Worm (Caenorhabditis elegans) whole organism, early embryonic: Measurements from ENCODE around the gene mks-1.

Experiments
- B0310.2 ChIP-seq: sonication (generic microtip); optimal IDR thresholded peaks from 2 replicates; lab custom pipeline; 2016; ENCODE audit warnings: mild to moderate bottlenecking, missing genetic modification characterization, missing compliant biosample characterization
- F13C5.2 ChIP-seq: sonication (generic microtip); optimal IDR thresholded peaks from 2 replicates; lab custom pipeline; 2017; ENCODE audit warnings: mild to moderate bottlenecking, missing genetic modification characterization, inconsistent platforms, missing compliant biosample characterization
- aly-1 ChIP-seq: sonication (generic microtip); optimal IDR thresholded peaks from 2 replicates; lab custom pipeline; 2016; ENCODE audit warnings: missing genetic modification characterization, missing compliant biosample characterization
- ama-1 ChIP-seq: fragments of 150-350 bp; optimal IDR thresholded peaks from 2 replicates; lab custom pipeline; 2014
- ceh-13 ChIP-seq: fragments of 200-800 bp; sonication (Bioruptor generic); optimal IDR thresholded peaks from 2 replicates; lab custom pipeline; 2018; ENCODE audit warnings: mild to moderate bottlenecking, missing genetic modification characterization, missing compliant biosample characterization
- ceh-36 ChIP-seq: sonication (generic microtip); optimal IDR thresholded peaks from 2 replicates; lab custom pipeline; 2016; ENCODE audit warnings: missing genetic modification characterization, inconsistent platforms, missing compliant biosample characterization
- ets-7 ChIP-seq: sonication (generic microtip); optimal IDR thresholded peaks from 2 replicates; lab custom pipeline; 2016; ENCODE audit warnings: missing genotype, missing genetic modification characterization, missing compliant biosample characterization
- flt-1 ChIP-seq: fragments of 200-800 bp; sonication (Bioruptor generic); IDR thresholded peaks from 2 replicates; pipeline ENCODE4 v1.3.6; 2022; ENCODE audit warnings: missing genetic modification characterization, missing compliant biosample characterization
- hmbx-1 ChIP-seq: sonication (generic microtip); optimal IDR thresholded peaks from 2 replicates; lab custom pipeline; 2016; ENCODE audit warnings: mild to moderate bottlenecking, missing genetic modification characterization, missing compliant biosample characterization
- hmg-4 ChIP-seq: fragments of 200-800 bp; sonication (Bioruptor generic); optimal IDR thresholded peaks from 2 replicates; lab custom pipeline; 2018; ENCODE audit warnings: mild to moderate bottlenecking, missing genetic modification characterization, missing compliant biosample characterization
- hnd-1 ChIP-seq: sonication (generic microtip); optimal IDR thresholded peaks from 2 replicates; lab custom pipeline; 2016; ENCODE audit warnings: missing genetic modification characterization, missing compliant biosample characterization
- pes-1 ChIP-seq: fragments of 200-800 bp; sonication (Bioruptor generic); IDR thresholded peaks from 2 replicates; pipeline ENCODE4 v1.3.6; 2022; ENCODE audit warnings: missing genetic modification reagents, missing genetic modification characterization, missing compliant biosample characterization
- scrt-1 ChIP-seq: fragments of 200-800 bp; sonication (Bioruptor generic); IDR thresholded peaks from 2 replicates; pipeline ENCODE4 v1.3.6; 2022; ENCODE audit warnings: missing genetic modification characterization, missing compliant biosample characterization
- sea-1 ChIP-seq: fragments of 200-800 bp; sonication (Bioruptor generic); conservative IDR thresholded peaks from 2 replicates; pipeline ENCODE4 v1.3.6; 2022; ENCODE audit warnings: missing genetic modification characterization, missing compliant biosample characterization
- tbx-11 ChIP-seq: fragments of 200-800 bp; sonication (Bioruptor generic); IDR thresholded peaks from 2 replicates; pipeline ENCODE4 v1.3.6; 2022; ENCODE audit warnings: missing genetic modification characterization, missing compliant biosample characterization
- tbx-37 ChIP-seq: fragments of 200-800 bp; sonication (Bioruptor generic); conservative IDR thresholded peaks from 2 replicates; pipeline ENCODE4 v1.3.6; 2022; ENCODE audit warnings: missing genetic modification reagents, missing genetic modification characterization, missing compliant biosample characterization
- tra-4 ChIP-seq: sonication (generic microtip); optimal IDR thresholded peaks from 2 replicates; lab custom pipeline; 2017; ENCODE audit warnings: missing genetic modification characterization, missing compliant biosample characterization

Gene mks-1

DNA sequence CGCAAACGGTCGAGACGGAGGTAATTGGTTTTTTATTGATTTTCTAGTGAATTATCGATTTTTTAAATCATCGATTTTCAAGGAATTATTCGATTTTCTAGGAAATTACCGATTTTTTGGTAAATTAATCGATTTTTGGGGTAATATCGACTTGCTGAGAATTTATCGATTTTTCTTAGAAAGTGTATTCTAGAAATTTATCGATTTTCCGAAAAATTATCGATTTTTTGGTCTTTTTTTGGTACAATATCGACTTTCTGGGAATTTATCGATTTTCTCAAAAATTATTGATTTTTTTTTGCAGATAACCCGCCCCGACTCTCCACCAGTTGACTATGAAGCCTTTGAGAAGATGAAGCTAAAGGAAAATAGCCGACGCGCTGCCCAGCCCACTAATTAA lies 15.5 kb upstream of the mks-1 start:
- TF ChIP-seq tbx-37 (GFP tag; lab: Robert Waterston, UW) = no peak
- no peak for TF ChIP-seq sea-1 (GFP tag; lab: Robert Waterston, UW)
- TF ChIP-seq ceh-13 = no peak
- no peak for TF ChIP-seq scrt-1

ce11 chrIII:3171382-3171781 lies 14.7 kb upstream of the mks-1 start, which contains the start of gene R148.4:
Gene R148.4 (plus strand): TSS chrIII:3171592.
- TF ChIP-seq aly-1 (tag; lab: Kevin White, UChicago) (no peak), tbx-37 (GFP tag; lab: Robert Waterston, UW) (no peak), F13C5.2 (tag; lab: Kevin White, UChicago) (no peak), scrt-1 (no peak), flt-1 (no peak), tbx-11 (no peak), B0310.2 (tag; lab: Kevin White, UChicago) (peak; percentile 35), ama-1 (lab: Kevin White, UChicago) (no peak)

DNA sequence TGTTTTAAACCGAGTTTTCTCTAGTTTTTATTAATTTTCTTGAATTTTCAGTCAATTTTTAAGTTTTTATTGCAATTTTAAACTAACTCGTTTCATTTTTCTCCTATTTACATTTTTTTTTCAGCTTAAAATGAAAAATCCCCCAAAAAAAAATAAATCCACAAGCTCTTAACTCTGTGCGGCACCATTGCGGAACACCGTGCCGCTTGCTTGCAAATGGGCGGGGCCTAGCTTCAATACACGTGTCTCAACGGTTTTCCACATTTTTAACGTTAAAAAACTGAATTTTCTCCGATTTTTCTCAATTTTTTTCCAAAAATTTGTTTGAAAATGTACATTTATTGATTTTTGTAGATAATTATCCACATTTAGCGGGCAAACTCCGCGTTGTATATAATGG lies 11.1 kb upstream of the mks-1 start, which contains the start of gene R148.3:
TSS of gene R148.3 (plus strand) at position 347 of the 400 bp plus-strand sequence.
- TF ChIP-seq ceh-36 (tag; lab: Kevin White, UChicago) (peak; percentile 94), B0310.2 (tag; lab: Kevin White, UChicago) (peak; percentile 58), flt-1 (peak; percentile 69; the same call in 1 of the 2 replicates), F13C5.2 (tag; lab: Kevin White, UChicago) (peak; percentile 86), ama-1 (lab: Kevin White, UChicago) (no peak), tbx-37 (GFP tag; lab: Robert Waterston, UW) (peak; percentile 76), pes-1 (GFP tag; lab: Robert Waterston, UW) (peak; percentile 82), tra-4 (tag; lab: Kevin White, UChicago) (peak; percentile 73), aly-1 (tag; lab: Kevin White, UChicago) (peak; percentile 68), hmbx-1 (tag; lab: Kevin White, UChicago) (peak; percentile 32), scrt-1 (peak; percentile 82), hnd-1 (peak; percentile 64), tbx-11 (peak; percentile 73), sea-1 (GFP tag; lab: Robert Waterston, UW) (peak; percentile 80; the same call in 1 of the 2 replicates), ceh-13 (peak; percentile 63), ets-7 (tag; lab: Kevin White, UChicago) (peak; percentile 56), hmg-4 (GFP tag; lab: Kevin White, UChicago) (peak; percentile 44)

DNA sequence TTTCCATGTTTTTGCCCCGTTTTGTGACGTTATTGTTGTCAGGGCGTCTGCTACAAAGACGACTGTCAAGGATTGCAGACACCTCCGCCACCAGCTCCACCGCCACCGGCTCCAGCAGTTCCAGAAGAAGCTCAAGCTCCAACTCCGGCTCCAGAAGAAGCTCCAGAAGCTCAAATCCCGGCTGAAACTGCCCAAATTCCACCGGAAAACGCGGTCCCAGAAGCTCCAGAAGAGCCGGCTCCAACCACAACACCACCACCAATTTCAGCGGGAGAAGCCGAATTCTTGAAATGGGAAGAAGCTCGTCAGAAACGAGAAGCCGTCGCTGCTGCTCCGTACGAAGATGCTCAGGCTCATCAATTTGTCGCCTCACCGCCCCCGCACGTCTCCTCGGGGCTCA lies 9.3 kb upstream of the mks-1 start:
- TF ChIP-seq ceh-36 (tag; lab: Kevin White, UChicago) (no peak), ceh-13 (no peak), tbx-37 (GFP tag; lab: Robert Waterston, UW) (no peak), flt-1 (no peak), ets-7 (tag; lab: Kevin White, UChicago) (no peak), F13C5.2 (tag; lab: Kevin White, UChicago) (no peak), hmbx-1 (tag; lab: Kevin White, UChicago) (no peak), B0310.2 (tag; lab: Kevin White, UChicago) (no peak), ama-1 (lab: Kevin White, UChicago) (no peak), sea-1 (GFP tag; lab: Robert Waterston, UW) (no peak), tbx-11 (no peak), scrt-1 (no peak), hnd-1 (no peak), pes-1 (GFP tag; lab: Robert Waterston, UW) (no peak), tra-4 (tag; lab: Kevin White, UChicago) (no peak), hmg-4 (GFP tag; lab: Kevin White, UChicago) (no peak), aly-1 (tag; lab: Kevin White, UChicago) (no peak)

DNA sequence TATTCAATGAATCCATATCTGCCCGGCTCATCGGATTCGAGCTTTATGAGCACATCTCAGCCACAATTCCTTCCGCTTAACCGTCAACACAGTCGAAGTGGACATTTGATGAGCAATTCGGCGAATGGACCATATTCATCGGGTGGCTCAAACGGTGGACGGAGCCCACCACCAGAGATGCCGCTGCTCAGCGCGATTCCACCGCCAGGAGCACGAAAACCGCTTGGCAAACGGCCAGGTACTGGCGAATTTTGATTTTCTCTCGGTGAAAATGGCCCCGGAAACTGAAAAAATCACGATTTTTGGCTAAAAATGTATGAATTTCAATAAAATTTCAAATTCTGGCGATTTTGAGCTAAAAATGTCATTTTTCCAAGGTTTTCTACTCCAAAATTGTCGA lies 6.2 kb upstream of the mks-1 start:
- TF ChIP-seq scrt-1 (no peak), F13C5.2 (tag; lab: Kevin White, UChicago) (no peak), aly-1 (tag; lab: Kevin White, UChicago) (no peak), hnd-1 (no peak), ceh-36 (tag; lab: Kevin White, UChicago) (no peak)

- TF ChIP-seq B0310.2 (tag; lab: Kevin White, UChicago) = no peak
- no peak for TF ChIP-seq F13C5.2 (tag; lab: Kevin White, UChicago)
- TF ChIP-seq ama-1 (lab: Kevin White, UChicago) = no peak
These were observed 2.7 kb upstream of the mks-1 start, which contains the start of gene lmtr-5 for ce11 chrIII:3183377-3183776. Gene lmtr-5 (plus strand): TSS chrIII:3183677.

DNA sequence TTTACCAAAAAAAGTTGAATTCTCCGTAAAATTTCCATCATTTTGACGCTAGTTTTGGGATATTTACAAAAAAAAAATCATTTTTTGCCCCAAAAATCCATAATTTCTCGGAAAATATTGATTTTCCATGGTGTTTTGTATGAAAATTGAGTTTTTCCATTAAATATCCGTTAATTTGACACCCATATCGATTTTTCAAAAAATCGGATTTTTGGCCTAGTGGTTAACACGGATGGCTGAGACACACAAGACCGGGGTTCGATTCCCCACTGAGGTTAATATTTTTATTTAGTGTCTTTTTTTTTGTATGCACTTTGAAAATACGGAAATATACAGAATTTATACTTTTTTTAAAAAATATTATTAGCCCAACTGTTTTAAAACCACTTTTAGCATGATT lies 848 bp upstream of the mks-1 start:
- TF ChIP-seq ama-1 (lab: Kevin White, UChicago) (no peak), ceh-36 (tag; lab: Kevin White, UChicago) (no peak), aly-1 (tag; lab: Kevin White, UChicago) (no peak), flt-1 (no peak), tbx-37 (GFP tag; lab: Robert Waterston, UW) (no peak), hnd-1 (no peak), ceh-13 (no peak), sea-1 (GFP tag; lab: Robert Waterston, UW) (no peak), hmg-4 (GFP tag; lab: Kevin White, UChicago) (no peak), ets-7 (tag; lab: Kevin White, UChicago) (no peak), hmbx-1 (tag; lab: Kevin White, UChicago) (no peak), scrt-1 (no peak), pes-1 (GFP tag; lab: Robert Waterston, UW) (no peak)

ce11 chrIII:3188564-3188963 lies 2.5 kb downstream of the mks-1 start:
- TF ChIP-seq aly-1 (tag; lab: Kevin White, UChicago) (no peak), hnd-1 (no peak), ama-1 (lab: Kevin White, UChicago) (no peak), F13C5.2 (tag; lab: Kevin White, UChicago) (no peak), ceh-36 (tag; lab: Kevin White, UChicago) (no peak), tbx-37 (GFP tag; lab: Robert Waterston, UW) (no peak), sea-1 (GFP tag; lab: Robert Waterston, UW) (no peak), ceh-13 (no peak), flt-1 (no peak)
